Worm (Caenorhabditis elegans) whole organism, midembryonic: Measurements from ENCODE around the gene cpg-1.

ENCODE experiments used
- T22C8.4 ChIP-seq: fragments of 200-800 bp; sonication (Bioruptor generic); IDR thresholded peaks from 2 replicates; pipeline ENCODE4 v1.3.6; 2022; ENCODE audit warnings: missing genetic modification characterization, missing compliant biosample characterization
- cog-1 ChIP-seq: sonication (generic microtip); optimal IDR thresholded peaks from 2 replicates; lab custom pipeline; 2016; ENCODE audit warnings: missing genetic modification characterization, missing compliant biosample characterization
- flt-1 ChIP-seq: fragments of 200-800 bp; sonication (Bioruptor generic); IDR thresholded peaks from 2 replicates; pipeline ENCODE4 v1.3.6; 2022; ENCODE audit warnings: missing genetic modification characterization, missing compliant biosample characterization
- klf-2 ChIP-seq: fragments of 200-800 bp; sonication (Bioruptor generic); conservative IDR thresholded peaks from 2 replicates; pipeline ENCODE4 v1.3.6; 2022; ENCODE audit warnings: missing genetic modification reagents, missing genetic modification characterization, missing compliant biosample characterization
- med-1 ChIP-seq: sonication (generic microtip); optimal IDR thresholded peaks from 2 replicates; lab custom pipeline; 2017; ENCODE audit warnings: missing genetic modification characterization, mild to moderate bottlenecking, missing compliant biosample characterization, antibody characterized with exemption, missing genetic modification reagents; ENCODE audit not compliant: insufficient read depth
- ref-1 ChIP-seq: fragments of 200-800 bp; sonication (Bioruptor generic); conservative IDR thresholded peaks from 2 replicates; pipeline ENCODE4 v1.3.6; 2022; ENCODE audit warnings: missing genetic modification reagents, missing genetic modification characterization, missing compliant biosample characterization
- tab-1 ChIP-seq: fragments of 200-800 bp; sonication (Bioruptor generic); IDR thresholded peaks from 2 replicates; pipeline ENCODE4 v1.3.6; 2022; ENCODE audit warnings: missing genetic modification characterization, missing compliant biosample characterization
- ztf-23 ChIP-seq: fragments of 200-800 bp; sonication (Bioruptor generic); IDR thresholded peaks from 2 replicates; pipeline ENCODE4 v1.3.6; 2022; ENCODE audit warnings: missing genetic modification reagents, missing genetic modification characterization, missing compliant biosample characterization
- ztf-29 ChIP-seq: fragments of 200-800 bp; sonication (Bioruptor generic); IDR thresholded peaks from 2 replicates; pipeline ENCODE4 v1.3.6; 2022; ENCODE audit warnings: missing genetic modification reagents, missing genetic modification characterization, missing compliant biosample characterization

DNA sequence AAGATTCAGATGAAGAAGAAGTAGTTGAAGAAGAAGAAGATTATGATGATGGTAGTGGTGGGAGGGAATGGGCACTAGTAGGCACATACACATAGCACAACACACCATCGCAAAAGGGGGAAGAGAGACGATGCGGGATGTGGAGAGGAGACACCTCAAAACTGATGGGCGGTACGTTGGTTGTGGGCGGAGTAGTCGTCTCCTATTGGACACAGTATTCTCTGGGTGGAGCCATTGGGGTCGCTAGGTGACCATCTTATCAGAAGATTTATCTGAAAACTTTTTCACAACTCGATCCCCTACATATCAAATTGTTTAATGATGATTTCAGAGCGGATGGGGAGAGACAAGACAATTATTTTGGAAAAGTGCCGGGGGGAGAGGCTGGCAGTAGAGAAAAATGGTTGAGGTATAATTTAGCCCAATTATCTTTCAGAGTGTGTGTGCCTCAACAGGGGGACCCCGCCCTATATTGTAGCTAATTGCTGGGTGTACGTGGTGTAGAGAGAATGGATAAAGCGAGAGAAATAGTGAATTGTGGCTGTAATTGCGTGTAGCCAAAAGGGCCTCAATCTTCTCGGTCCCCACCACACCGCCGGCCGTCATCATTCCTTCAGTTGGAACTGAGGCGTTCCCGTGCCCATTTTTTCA, 38.3 kb upstream of the cpg-1 start:
- TF ChIP-seq klf-2 (GFP tag; lab: Robert Waterston, UW) (no peak), tab-1 (GFP tag; lab: Robert Waterston, UW) (peak; percentile 49; the same call in 1 of the 2 replicates), ztf-29 (GFP tag; lab: Robert Waterston, UW) (no peak), ref-1 (no peak), flt-1 (GFP tag; lab: Robert Waterston, UW) (0 out of 2 replicates have a peak, but pooled peaks have one; percentile 13), ztf-23 (GFP tag; lab: Robert Waterston, UW) (0 out of 2 replicates have a peak, but pooled peaks have one; percentile 5), cog-1 (no peak), T22C8.4 (GFP tag; lab: Robert Waterston, UW) (no peak), med-1 (GFP tag; lab: Kevin White, UChicago) (no peak)
